Worm (Caenorhabditis elegans): Measurements from ENCODE around the gene Y32B12C.1.

ce11 chrV:16648317-16649018 lies 42.1 kb downstream of the Y32B12C.1 start, which contains the start of gene W06G6.20:
- TF ChIP-seq fkh-10 (GFP tag; optimal IDR thresholded peaks at IDR 0.05) (no peak), unc-39 (tag; optimal IDR thresholded peaks at IDR 0.05) (no peak), R02D3.7 (tag; optimal IDR thresholded peaks at IDR 0.05) (no peak)

Data from whole organism, L3 larva.